Fruit fly (Drosophila melanogaster) whole organism, embryonic: ENCODE data around the gene CG13455.

Experiments used
- Asciz ChIP-seq: fragments of 200-800 bp; sonication (Bioruptor generic); optimal IDR thresholded peaks from 2 replicates; lab custom pipeline; 2017; ENCODE audit warnings: missing biosample characterization, mild to moderate bottlenecking, missing genetic modification characterization, missing genetic modification reagents
- CG10366 ChIP-seq: fragments of 200-800 bp; sonication (Bioruptor generic); IDR thresholded peaks from 2 replicates; pipeline ENCODE4 v1.3.6; 2022; ENCODE audit warnings: missing biosample characterization, missing genetic modification characterization
- CG11085 ChIP-seq: fragments of 200-800 bp; sonication (Bioruptor generic); IDR thresholded peaks from 2 replicates; pipeline ENCODE4 v1.3.6; 2022; ENCODE audit warnings: missing biosample characterization, missing genetic modification characterization
- CG11456 ChIP-seq: fragments of 200-800 bp; sonication (Bioruptor generic); IDR thresholded peaks from 3 replicates; pipeline ENCODE4 v1.3.6; 2022; ENCODE audit warnings: missing biosample characterization, missing genetic modification characterization
- CG13894 ChIP-seq: fragments of 200-800 bp; sonication (Bioruptor generic); optimal IDR thresholded peaks from 3 replicates; lab custom pipeline; 2018; ENCODE audit warnings: missing biosample characterization, mild to moderate bottlenecking, missing genetic modification characterization, moderate library complexity
- CG17186 ChIP-seq: fragments of 200-800 bp; sonication (Bioruptor generic); optimal IDR thresholded peaks from 3 replicates; lab custom pipeline; 2017; ENCODE audit warnings: missing biosample characterization, missing genetic modification reagents, missing genetic modification characterization
- CG17568 ChIP-seq: fragments of 200-800 bp; sonication (Bioruptor generic); optimal IDR thresholded peaks from 2 replicates; lab custom pipeline; 2018; ENCODE audit warnings: missing biosample characterization, mild to moderate bottlenecking, missing genetic modification characterization, moderate library complexity
- CG1792 ChIP-seq: fragments of 200-800 bp; sonication (Bioruptor generic); optimal IDR thresholded peaks from 2 replicates; lab custom pipeline; 2016; ENCODE audit warnings: missing biosample characterization, missing genetic modification characterization
- CG2199 ChIP-seq: fragments of 200-800 bp; sonication (Bioruptor generic); IDR thresholded peaks from 3 replicates; pipeline ENCODE4 v1.3.6; 2022; ENCODE audit warnings: missing biosample characterization, missing genetic modification characterization
- CG2202 ChIP-seq: fragments of 200-800 bp; sonication (Bioruptor generic); optimal IDR thresholded peaks from 2 replicates; lab custom pipeline; 2018; ENCODE audit warnings: missing biosample characterization, mild to moderate bottlenecking, missing genetic modification characterization
- CG3281 ChIP-seq: fragments of 200-800 bp; sonication (Bioruptor generic); optimal IDR thresholded peaks from 3 replicates; lab custom pipeline; 2017; ENCODE audit warnings: missing biosample characterization, mild to moderate bottlenecking, missing genetic modification characterization
- CG3407 ChIP-seq: fragments of 200-800 bp; sonication (Bioruptor generic); optimal IDR thresholded peaks from 2 replicates; lab custom pipeline; 2018; ENCODE audit warnings: missing biosample characterization, mild to moderate bottlenecking, missing genetic modification characterization
- CG3995 ChIP-seq: fragments of 200-800 bp; sonication (Bioruptor generic); optimal IDR thresholded peaks from 3 replicates; lab custom pipeline; 2016; ENCODE audit warnings: missing biosample characterization, missing genetic modification characterization
- CG42726 ChIP-seq: fragments of 200-800 bp; sonication (Bioruptor generic); IDR thresholded peaks from 2 replicates; pipeline ENCODE4 v1.3.6; 2022; ENCODE audit warnings: missing biosample characterization, missing genetic modification characterization; ENCODE audit not compliant: partially characterized antibody
- CG43689 ChIP-seq: fragments of 200-800 bp; sonication (Bioruptor generic); IDR thresholded peaks from 2 replicates; pipeline ENCODE4 v1.3.6; 2022; ENCODE audit warnings: missing biosample characterization, missing genetic modification characterization
- CG4404 ChIP-seq: fragments of 200-800 bp; sonication (Bioruptor generic); IDR thresholded peaks from 2 replicates; pipeline ENCODE4 v1.3.6; 2022; ENCODE audit warnings: missing biosample characterization, missing genetic modification characterization
- CG6272 ChIP-seq: fragments of 200-800 bp; sonication (Bioruptor generic); IDR thresholded peaks from 2 replicates; pipeline ENCODE4 v1.3.6; 2022; ENCODE audit warnings: missing biosample characterization, missing genetic modification characterization
- CG8359 ChIP-seq: fragments of 200-800 bp; sonication (Bioruptor generic); optimal IDR thresholded peaks from 2 replicates; lab custom pipeline; 2017; ENCODE audit warnings: missing biosample characterization, mild to moderate bottlenecking, missing genetic modification characterization, borderline replicate concordance
- CG8388 ChIP-seq: fragments of 200-800 bp; sonication (Bioruptor generic); optimal IDR thresholded peaks from 2 replicates; lab custom pipeline; 2019; ENCODE audit warnings: missing biosample characterization, mild to moderate bottlenecking, missing genetic modification characterization, moderate library complexity
- CG8765 ChIP-seq: fragments of 200-800 bp; sonication (Bioruptor generic); IDR thresholded peaks from 2 replicates; pipeline ENCODE4 v1.3.6; 2022; ENCODE audit warnings: missing biosample characterization, missing genetic modification characterization
- CG9727 ChIP-seq: fragments of 200-800 bp; sonication (Bioruptor generic); optimal IDR thresholded peaks from 3 replicates; lab custom pipeline; 2017; ENCODE audit warnings: missing biosample characterization, mild to moderate bottlenecking, missing genetic modification characterization
- CTCF ChIP-seq: fragments of 200-800 bp; sonication (Bioruptor generic); optimal IDR thresholded peaks from 2 replicates; lab custom pipeline; 2017; ENCODE audit warnings: missing biosample characterization, mild to moderate bottlenecking, missing genetic modification characterization, moderate library complexity
- CkIIα-i1 ChIP-seq: fragments of 200-800 bp; sonication (Bioruptor generic); IDR thresholded peaks from 2 replicates; pipeline ENCODE4 v1.3.6; 2022; ENCODE audit warnings: missing biosample characterization, missing genetic modification characterization
- Dll ChIP-seq: fragments of 200-800 bp; sonication (Bioruptor generic); IDR thresholded peaks from 4 replicates; pipeline ENCODE4 v1.3.6; 2022; ENCODE audit warnings: missing biosample characterization, missing genetic modification characterization; ENCODE audit not compliant: partially characterized antibody
- E2f2 ChIP-seq: fragments of 200-800 bp; sonication (Bioruptor generic); IDR thresholded peaks from 2 replicates; pipeline ENCODE4 v1.3.6; 2022; ENCODE audit warnings: missing biosample characterization, missing genetic modification characterization
- Elba2 ChIP-seq: fragments of 200-800 bp; sonication (Bioruptor generic); optimal IDR thresholded peaks from 3 replicates; lab custom pipeline; 2016; ENCODE audit warnings: missing biosample characterization, missing genetic modification characterization
- GATAe ChIP-seq: fragments of 200-800 bp; sonication (Bioruptor generic); conservative IDR thresholded peaks from 2 replicates; pipeline ENCODE4 v1.3.6; 2022; ENCODE audit warnings: missing biosample characterization, missing genetic modification characterization
- Hr51 ChIP-seq, 2 experiments: fragments of 200-800 bp; sonication (Bioruptor generic); optimal IDR thresholded peaks; 2 replicates in 1 of 2; 3 replicates in 1 of 2; lab custom pipeline; 2016 to 2018; ENCODE audit warnings: missing biosample characterization in 2 of 2, missing genetic modification characterization in 2 of 2, mild to moderate bottlenecking in 1 of 2, moderate library complexity in 1 of 2
- NfI ChIP-seq: fragments of 200-800 bp; sonication (Bioruptor generic); optimal IDR thresholded peaks from 3 replicates; lab custom pipeline; 2018; ENCODE audit warnings: missing biosample characterization, mild to moderate bottlenecking, missing genetic modification characterization, moderate library complexity
- cwo ChIP-seq: fragments of 200-800 bp; sonication (Bioruptor generic); optimal IDR thresholded peaks from 3 replicates; lab custom pipeline; 2017; ENCODE audit warnings: missing biosample characterization, missing genetic modification characterization, mild to moderate bottlenecking, moderate library complexity, missing genetic modification reagents
- da ChIP-seq: fragments of 200-800 bp; sonication (Bioruptor generic); optimal IDR thresholded peaks from 2 replicates; lab custom pipeline; 2016; ENCODE audit warnings: missing biosample characterization, missing genetic modification characterization
- dan ChIP-seq: fragments of 200-800 bp; sonication (Bioruptor generic); IDR thresholded peaks from 2 replicates; pipeline ENCODE4 v1.3.6; 2022; ENCODE audit warnings: missing biosample characterization, missing genetic modification characterization
- dmrt11E ChIP-seq: fragments of 200-800 bp; sonication (Bioruptor generic); optimal IDR thresholded peaks from 3 replicates; lab custom pipeline; 2018; ENCODE audit warnings: missing biosample characterization, mild to moderate bottlenecking, missing genetic modification characterization, moderate library complexity
- gce ChIP-seq: fragments of 200-800 bp; sonication (Bioruptor generic); IDR thresholded peaks from 3 replicates; pipeline ENCODE4 v1.3.6; 2022; ENCODE audit warnings: missing biosample characterization, missing genetic modification characterization
- gem ChIP-seq: fragments of 200-800 bp; sonication (Bioruptor generic); optimal IDR thresholded peaks from 2 replicates; lab custom pipeline; 2019; ENCODE audit warnings: missing biosample characterization, mild to moderate bottlenecking, missing genetic modification characterization, moderate library complexity
- ham ChIP-seq: fragments of 200-800 bp; sonication (Bioruptor generic); IDR thresholded peaks from 2 replicates; pipeline ENCODE4 v1.3.6; 2022; ENCODE audit warnings: missing biosample characterization, missing genetic modification characterization
- hb ChIP-seq: fragments of 200-800 bp; sonication (Bioruptor generic); IDR thresholded peaks from 3 replicates; pipeline ENCODE4 v1.3.6; 2022; ENCODE audit warnings: missing biosample characterization, missing genetic modification characterization; ENCODE audit not compliant: partially characterized antibody
- jumu ChIP-seq: fragments of 200-800 bp; sonication (Bioruptor generic); optimal IDR thresholded peaks from 3 replicates; lab custom pipeline; 2016; ENCODE audit warnings: missing biosample characterization, missing genetic modification characterization
- ken ChIP-seq: fragments of 200-800 bp; sonication (Bioruptor generic); IDR thresholded peaks from 3 replicates; pipeline ENCODE4 v1.3.6; 2022; ENCODE audit warnings: missing biosample characterization, missing genetic modification characterization
- klu ChIP-seq: fragments of 200-800 bp; sonication (Bioruptor generic); IDR thresholded peaks from 2 replicates; pipeline ENCODE4 v1.3.6; 2022; ENCODE audit warnings: missing biosample characterization, missing genetic modification characterization
- oc ChIP-seq: fragments of 200-800 bp; sonication (Bioruptor generic); optimal IDR thresholded peaks from 2 replicates; lab custom pipeline; 2018; ENCODE audit warnings: missing biosample characterization, mild to moderate bottlenecking, missing genetic modification characterization, moderate library complexity
- p53 ChIP-seq: fragments of 200-800 bp; sonication (Bioruptor generic); optimal IDR thresholded peaks from 2 replicates; lab custom pipeline; 2016; ENCODE audit warnings: missing biosample characterization, missing genetic modification characterization
- pb ChIP-seq: fragments of 200-800 bp; sonication (Bioruptor generic); optimal IDR thresholded peaks from 3 replicates; lab custom pipeline; 2016; ENCODE audit warnings: missing biosample characterization, missing genetic modification characterization
- repo ChIP-seq: fragments of 200-800 bp; sonication (Bioruptor generic); optimal IDR thresholded peaks from 2 replicates; lab custom pipeline; 2016; ENCODE audit warnings: missing biosample characterization, missing genetic modification characterization
- slbo ChIP-seq: fragments of 200-800 bp; sonication (Bioruptor generic); IDR thresholded peaks from 2 replicates; pipeline ENCODE4 v1.3.6; 2022; ENCODE audit warnings: missing biosample characterization, missing genetic modification characterization
- slou ChIP-seq: fragments of 200-800 bp; sonication (Bioruptor generic); optimal IDR thresholded peaks from 3 replicates; lab custom pipeline; 2016; ENCODE audit warnings: missing biosample characterization, missing genetic modification characterization
- tio ChIP-seq: fragments of 200-800 bp; sonication (Bioruptor generic); optimal IDR thresholded peaks from 2 replicates; lab custom pipeline; 2017; ENCODE audit warnings: missing biosample characterization, missing genetic modification characterization, inconsistent platforms
- toy ChIP-seq: fragments of 200-800 bp; sonication (Bioruptor generic); IDR thresholded peaks from 2 replicates; pipeline ENCODE4 v1.3.6; 2022; ENCODE audit warnings: missing biosample characterization, missing genetic modification characterization
- tup ChIP-seq: fragments of 200-800 bp; sonication (Bioruptor generic); optimal IDR thresholded peaks from 2 replicates; lab custom pipeline; 2016; ENCODE audit warnings: missing biosample characterization, mild to moderate bottlenecking, missing genetic modification characterization, moderate library complexity
- zfh1 ChIP-seq: fragments of 200-800 bp; sonication (Bioruptor generic); IDR thresholded peaks from 3 replicates; pipeline ENCODE4 v1.3.6; 2022; ENCODE audit warnings: missing biosample characterization, missing genetic modification characterization

CG13455 gene

dm6 chr3L:15500813-15501645 is 4.7 kb downstream of the CG13455 start, which contains the start of gene CG7272:
Gene CG7272 (plus strand): TSS chr3L:15500938.
- TF ChIP-seq CG13894 (peak; percentile 48), CG11085 (no peak), CG43689 (GFP tag; lab: Robert Waterston, UW) (no peak), tio (no peak), da (GFP tag; lab: Kevin White, UChicago) (no peak), toy (GFP tag; lab: Robert Waterston, UW) (no peak), CG9727 (GFP tag; lab: Kevin White, UChicago) (no peak), CkIIα-i1 (GFP tag; lab: Robert Waterston, UW) (no peak), gem (peak; percentile 10), CG2202 (tag; lab: Kevin White, UChicago) (no peak), hb (no peak), E2f2 (peak; percentile 97), CG11456 (GFP tag; lab: Robert Waterston, UW) (no peak), CG8388 (GFP tag; lab: Kevin White, UChicago) (no peak), Asciz (no peak), CG17186 (no peak), CG1792 (GFP tag; lab: Kevin White, UChicago) (no peak), tup (GFP tag; lab: Kevin White, UChicago) (no peak), ken (GFP tag; lab: Robert Waterston, UW) (no peak), Hr51 (GFP tag; optimal IDR thresholded peaks at IDR 0.05; lab: Kevin White, UChicago) (no peak), NfI (no peak), klu (GFP tag; lab: Robert Waterston, UW) (no peak), pb (GFP tag; lab: Kevin White, UChicago) (no peak), CG8359 (GFP tag; lab: Kevin White, UChicago) (no peak), CG3281 (GFP tag; lab: Kevin White, UChicago) (peak; percentile 3), ham (no peak), CG2199 (GFP tag; lab: Robert Waterston, UW) (no peak), CG4404 (GFP tag; lab: Robert Waterston, UW) (no peak), cwo (GFP tag; lab: Kevin White, UChicago) (no peak), zfh1 (no peak), CTCF (GFP tag; lab: Kevin White, UChicago) (peak; percentile 23), slou (GFP tag; lab: Kevin White, UChicago) (no peak), CG42726 (GFP tag; lab: Robert Waterston, UW) (no peak), gce (0 out of 3 replicates have a peak, but pooled peaks have one; percentile 41), CG17568 (GFP tag; lab: Kevin White, UChicago) (no peak), dan (GFP tag; lab: Robert Waterston, UW) (no peak), dmrt11E (tag; lab: Kevin White, UChicago) (no peak), Dll (peak; percentile 23; the same call in 1 of the 4 replicates), jumu (GFP tag; lab: Kevin White, UChicago) (no peak), CG8765 (GFP tag; lab: Robert Waterston, UW) (no peak), Elba2 (GFP tag; lab: Kevin White, UChicago) (no peak), oc (tag; lab: Kevin White, UChicago) (peak; percentile 7), CG6272 (GFP tag; lab: Robert Waterston, UW) (no peak), CG3995 (GFP tag; lab: Kevin White, UChicago) (no peak), repo (GFP tag; lab: Kevin White, UChicago) (no peak), GATAe (no peak; the same call in 1 of the 2 replicates), p53 (GFP tag; lab: Kevin White, UChicago) (no peak), CG3407 (no peak), CG10366 (no peak; the same call in 1 of the 2 replicates), slbo (no peak)
